Fruit fly (Drosophila melanogaster) whole organism, embryonic: Measurements from ENCODE around the gene mAChR-C.
A peak's percentile ranks its signal among the peaks of the same experiment; 100 is the strongest.

Experiments used
- Ada2b ChIP-seq: fragments of 200-800 bp; sonication (Bioruptor generic); IDR thresholded peaks from 2 replicates; pipeline ENCODE4 v1.3.6; 2022; ENCODE audit warnings: missing biosample characterization, missing genetic modification characterization
- CG10565 ChIP-seq: fragments of 200-800 bp; sonication (Bioruptor generic); optimal IDR thresholded peaks from 3 replicates; lab custom pipeline; 2016; ENCODE audit warnings: missing biosample characterization, mild to moderate bottlenecking, missing genetic modification characterization
- CG10979 ChIP-seq: fragments of 200-800 bp; sonication (Bioruptor generic); optimal IDR thresholded peaks from 2 replicates; lab custom pipeline; 2018; ENCODE audit warnings: missing biosample characterization, mild to moderate bottlenecking, missing genetic modification characterization, moderate library complexity
- CG11696 ChIP-seq: fragments of 200-800 bp; sonication (Bioruptor generic); IDR thresholded peaks from 2 replicates; pipeline ENCODE4 v1.3.6; 2022; ENCODE audit warnings: missing biosample characterization, missing genetic modification characterization
- CG12659 ChIP-seq: fragments of 200-800 bp; sonication (Bioruptor generic); optimal IDR thresholded peaks from 3 replicates; lab custom pipeline; 2017; ENCODE audit warnings: mild to moderate bottlenecking, missing biosample characterization, missing genetic modification reagents, missing genetic modification characterization
- CG12744 ChIP-seq: fragments of 200-800 bp; sonication (Bioruptor generic); optimal IDR thresholded peaks from 2 replicates; lab custom pipeline; 2016; ENCODE audit warnings: missing biosample characterization, missing genetic modification characterization
- CG12769 ChIP-seq: fragments of 200-800 bp; sonication (Bioruptor generic); optimal IDR thresholded peaks from 2 replicates; lab custom pipeline; 2019; ENCODE audit warnings: missing biosample characterization, mild to moderate bottlenecking, missing genetic modification characterization, moderate library complexity
- CG13123 ChIP-seq: fragments of 200-800 bp; sonication (Bioruptor generic); optimal IDR thresholded peaks from 2 replicates; lab custom pipeline; 2016; ENCODE audit warnings: missing biosample characterization, missing genetic modification characterization
- CG13775 ChIP-seq: fragments of 200-800 bp; sonication (Bioruptor generic); optimal IDR thresholded peaks from 3 replicates; lab custom pipeline; 2017; ENCODE audit warnings: missing biosample characterization, mild to moderate bottlenecking, missing genetic modification characterization
- CG15011 ChIP-seq: fragments of 200-800 bp; sonication (Bioruptor generic); optimal IDR thresholded peaks from 3 replicates; lab custom pipeline; 2018; ENCODE audit warnings: missing biosample characterization, mild to moderate bottlenecking, missing genetic modification characterization
- CG1529 ChIP-seq: fragments of 200-800 bp; sonication (Bioruptor generic); optimal IDR thresholded peaks from 3 replicates; lab custom pipeline; 2018; ENCODE audit warnings: missing biosample characterization, missing genetic modification characterization
- CG15696 ChIP-seq: fragments of 200-800 bp; sonication (Bioruptor generic); optimal IDR thresholded peaks from 2 replicates; lab custom pipeline; 2019; ENCODE audit warnings: missing biosample characterization, mild to moderate bottlenecking, missing genetic modification characterization, moderate library complexity
- CG1603 ChIP-seq: fragments of 200-800 bp; sonication (Bioruptor generic); optimal IDR thresholded peaks from 2 replicates; lab custom pipeline; 2019; ENCODE audit warnings: missing biosample characterization, mild to moderate bottlenecking, missing genetic modification characterization, moderate library complexity
- CG16815 ChIP-seq: fragments of 200-800 bp; sonication (Bioruptor generic); optimal IDR thresholded peaks from 3 replicates; lab custom pipeline; 2017; ENCODE audit warnings: missing biosample characterization, mild to moderate bottlenecking, missing genetic modification characterization
- CG17829 ChIP-seq: fragments of 200-800 bp; optimal IDR thresholded peaks from 2 replicates; lab custom pipeline; 2019; ENCODE audit warnings: missing biosample characterization, mild to moderate bottlenecking, missing genetic modification characterization, moderate library complexity
- CG1832 ChIP-seq: fragments of 200-800 bp; sonication (Bioruptor generic); optimal IDR thresholded peaks from 2 replicates; lab custom pipeline; 2017; ENCODE audit warnings: missing biosample characterization, mild to moderate bottlenecking, missing genetic modification characterization, inconsistent platforms
- CG18476 ChIP-seq: fragments of 200-800 bp; sonication (Bioruptor generic); optimal IDR thresholded peaks from 2 replicates; lab custom pipeline; 2016; ENCODE audit warnings: missing biosample characterization, mild to moderate bottlenecking, missing genetic modification characterization
- CG2202 ChIP-seq: fragments of 200-800 bp; sonication (Bioruptor generic); optimal IDR thresholded peaks from 2 replicates; lab custom pipeline; 2018; ENCODE audit warnings: missing biosample characterization, mild to moderate bottlenecking, missing genetic modification characterization
- CG30403 ChIP-seq: fragments of 200-800 bp; sonication (Bioruptor generic); optimal IDR thresholded peaks from 3 replicates; lab custom pipeline; 2016; ENCODE audit warnings: missing biosample characterization, missing genetic modification characterization
- CG31365 ChIP-seq: fragments of 200-800 bp; sonication (Bioruptor generic); optimal IDR thresholded peaks from 2 replicates; lab custom pipeline; 2018; ENCODE audit warnings: missing biosample characterization, mild to moderate bottlenecking, missing genetic modification characterization
- CG6689 ChIP-seq: fragments of 200-800 bp; sonication (Bioruptor generic); IDR thresholded peaks from 2 replicates; pipeline ENCODE4 v1.3.6; 2022; ENCODE audit warnings: missing biosample characterization, missing genetic modification characterization
- CG6813 ChIP-seq: fragments of 200-800 bp; sonication (Bioruptor generic); optimal IDR thresholded peaks from 2 replicates; lab custom pipeline; 2017; ENCODE audit warnings: missing biosample characterization, missing genetic modification characterization, mild to moderate bottlenecking, moderate library complexity, missing genetic modification reagents
- CG8388 ChIP-seq: fragments of 200-800 bp; sonication (Bioruptor generic); optimal IDR thresholded peaks from 2 replicates; lab custom pipeline; 2019; ENCODE audit warnings: missing biosample characterization, mild to moderate bottlenecking, missing genetic modification characterization, moderate library complexity
- Dad ChIP-seq: fragments of 200-800 bp; sonication (Bioruptor generic); optimal IDR thresholded peaks from 3 replicates; lab custom pipeline; 2016; ENCODE audit warnings: missing biosample characterization, missing genetic modification characterization
- Dip3 ChIP-seq: fragments of 200-800 bp; sonication (Bioruptor generic); optimal IDR thresholded peaks from 3 replicates; lab custom pipeline; 2016; ENCODE audit warnings: missing biosample characterization, missing genetic modification characterization
- Ets97D ChIP-seq: fragments of 200-800 bp; sonication (Bioruptor generic); optimal IDR thresholded peaks from 3 replicates; lab custom pipeline; 2016; ENCODE audit warnings: missing biosample characterization, missing genetic modification characterization
- HmgZ ChIP-seq: fragments of 200-800 bp; sonication (Bioruptor generic); optimal IDR thresholded peaks from 2 replicates; lab custom pipeline; 2018; ENCODE audit warnings: missing biosample characterization, mild to moderate bottlenecking, missing genetic modification characterization
- MBD-R2 ChIP-seq: fragments of 200-800 bp; sonication (Bioruptor generic); IDR thresholded peaks from 2 replicates; pipeline ENCODE4 v1.3.6; 2022; ENCODE audit warnings: missing biosample characterization, missing genetic modification characterization
- NfI ChIP-seq: fragments of 200-800 bp; sonication (Bioruptor generic); optimal IDR thresholded peaks from 3 replicates; lab custom pipeline; 2018; ENCODE audit warnings: missing biosample characterization, mild to moderate bottlenecking, missing genetic modification characterization, moderate library complexity
- PHDP ChIP-seq: fragments of 200-800 bp; sonication (Bioruptor generic); optimal IDR thresholded peaks from 3 replicates; lab custom pipeline; 2018; ENCODE audit warnings: missing biosample characterization, mild to moderate bottlenecking, missing genetic modification characterization, moderate library complexity
- Taf1 ChIP-seq: fragments of 200-800 bp; sonication (Bioruptor generic); IDR thresholded peaks from 2 replicates; pipeline ENCODE4 v1.3.6; 2022; ENCODE audit warnings: missing biosample characterization, missing genetic modification characterization
- amos ChIP-seq: fragments of 200-800 bp; sonication (Bioruptor generic); IDR thresholded peaks from 2 replicates; pipeline ENCODE4 v1.3.6; 2022; ENCODE audit warnings: missing biosample characterization, missing genetic modification characterization; ENCODE audit not compliant: partially characterized antibody
- ara ChIP-seq: fragments of 200-800 bp; sonication (Bioruptor generic); IDR thresholded peaks from 2 replicates; pipeline ENCODE4 v1.3.6; 2022; ENCODE audit warnings: missing biosample characterization, missing genetic modification characterization
- br ChIP-seq: fragments of >200 bp; optimal IDR thresholded peaks from 2 replicates; lab custom pipeline; 2017
- btn ChIP-seq: fragments of 200-800 bp; sonication (Bioruptor generic); optimal IDR thresholded peaks from 2 replicates; lab custom pipeline; 2016; ENCODE audit warnings: missing biosample characterization, missing genetic modification characterization
- chinmo ChIP-seq: fragments of 200-800 bp; sonication (Bioruptor generic); IDR thresholded peaks from 4 replicates; pipeline ENCODE4 v1.3.6; 2022; ENCODE audit warnings: missing biosample characterization, missing genetic modification characterization; ENCODE audit not compliant: partially characterized antibody
- crc ChIP-seq: fragments of 200-800 bp; sonication (Bioruptor generic); optimal IDR thresholded peaks from 2 replicates; lab custom pipeline; 2016; ENCODE audit warnings: missing biosample characterization, missing genetic modification characterization
- cwo ChIP-seq: fragments of 200-800 bp; sonication (Bioruptor generic); optimal IDR thresholded peaks from 3 replicates; lab custom pipeline; 2017; ENCODE audit warnings: missing biosample characterization, missing genetic modification characterization, mild to moderate bottlenecking, moderate library complexity, missing genetic modification reagents
- eve ChIP-seq, 2 experiments: fragments of >200 bp; optimal IDR thresholded peaks; 2 replicates each; lab custom pipeline; 2017; ENCODE audit warnings: missing biosample characterization in 2 of 2, missing genetic modification characterization in 2 of 2
- ftz-f1 ChIP-seq: fragments of 200-800 bp; sonication (Bioruptor generic); optimal IDR thresholded peaks from 2 replicates; lab custom pipeline; 2016; ENCODE audit warnings: missing biosample characterization, missing genetic modification characterization
- gcm2 ChIP-seq: fragments of 200-800 bp; sonication (Bioruptor generic); optimal IDR thresholded peaks from 2 replicates; lab custom pipeline; 2016; ENCODE audit warnings: missing biosample characterization, missing genetic modification characterization
- jigr1 ChIP-seq: fragments of 200-800 bp; sonication (Bioruptor generic); IDR thresholded peaks from 3 replicates; pipeline ENCODE4 v1.3.6; 2022; ENCODE audit warnings: missing biosample characterization, missing genetic modification characterization
- lola ChIP-seq, 3 experiments: fragments of >200 bp in 2 of 3; fragments of 200-800 bp in 1 of 3; sonication (Bioruptor generic) in 1 of 3; optimal IDR thresholded peaks; 2 replicates each; lab custom pipeline; 2017 to 2019; ENCODE audit warnings: missing biosample characterization in 3 of 3, missing genetic modification characterization in 3 of 3, mild to moderate bottlenecking in 1 of 3, moderate library complexity in 1 of 3
- pan ChIP-seq, 4 experiments: fragments of >200 bp in 3 of 4; fragments of 200-800 bp in 1 of 4; sonication (Bioruptor generic) in 1 of 4; optimal IDR thresholded peaks in 3 of 4; IDR thresholded peaks in 1 of 4; 2 replicates each; pipeline versions ENCODE4 v1.3.6 to Lab custom; 2017 to 2022; ENCODE audit warnings: missing biosample characterization in 2 of 4, missing genetic modification characterization in 2 of 4, mixed read lengths in 1 of 4
- phol ChIP-seq: fragments of 200-800 bp; sonication (Bioruptor generic); optimal IDR thresholded peaks from 3 replicates; lab custom pipeline; 2018; ENCODE audit warnings: missing biosample characterization, mild to moderate bottlenecking, missing genetic modification characterization, moderate library complexity
- rib ChIP-seq: fragments of 200-800 bp; sonication (Bioruptor generic); IDR thresholded peaks from 2 replicates; pipeline ENCODE4 v1.3.6; 2022; ENCODE audit warnings: missing biosample characterization, missing genetic modification characterization
- schlank ChIP-seq: fragments of 200-800 bp; sonication (Bioruptor generic); optimal IDR thresholded peaks from 2 replicates; lab custom pipeline; 2018; ENCODE audit warnings: missing biosample characterization, mild to moderate bottlenecking, missing genetic modification characterization
- tap ChIP-seq: fragments of 200-800 bp; optimal IDR thresholded peaks from 3 replicates; lab custom pipeline; 2019; ENCODE audit warnings: missing biosample characterization, mild to moderate bottlenecking, missing genetic modification characterization, moderate library complexity
- vvl ChIP-seq: fragments of 200-800 bp; sonication (Bioruptor generic); IDR thresholded peaks from 2 replicates; pipeline ENCODE4 v1.3.6; 2022; ENCODE audit warnings: missing biosample characterization, missing genetic modification characterization

The mAChR-C gene

dm6 chrX:6856332-6856995, 24.0 kb upstream of the mAChR-C start (continued):
- TF ChIP-seq cwo (peak; percentile 41), CG30403 (GFP tag; lab: Kevin White, UChicago) (peak; percentile 64), CG31365 (tag; lab: Kevin White, UChicago) (no peak), MBD-R2 (GFP tag; lab: Robert Waterston, UW) (peak; percentile 41; the same call in 1 of the 2 replicates), Taf1 (peak; percentile 61), ara (GFP tag; lab: Robert Waterston, UW) (peak; percentile 61; the same call in 1 of the 2 replicates), CG12769 (tag; lab: Kevin White, UChicago) (peak; percentile 46), lola (GFP tag; optimal IDR thresholded peaks at IDR 0.05; lab: Kevin White, UChicago) (peak in 2 of 3 experiments; percentile 1 to 16), HmgZ (tag; lab: Kevin White, UChicago) (peak; percentile 45), CG12659 (GFP tag; lab: Kevin White, UChicago) (peak; percentile 63), CG1603 (no peak), CG6813 (GFP tag; lab: Kevin White, UChicago) (peak; percentile 76), Dad (GFP tag; lab: Kevin White, UChicago) (no peak), pan (optimal IDR thresholded peaks at IDR 0.05; lab: Kevin White, UChicago) (no peak), pan (GFP tag; optimal IDR thresholded peaks at IDR 0.05 in 1 of 2, IDR thresholded peaks at IDR 0.05 in 1 of 2) (peak in 1 of 2 experiments; percentile 82), CG12744 (GFP tag; lab: Kevin White, UChicago) (no peak), Ada2b (GFP tag; lab: Robert Waterston, UW) (peak; percentile 75), CG13775 (peak; percentile 51), CG8388 (peak; percentile 63), CG15696 (no peak), CG6689 (peak; percentile 71), Ets97D (GFP tag; lab: Kevin White, UChicago) (no peak), tap (peak; percentile 70), rib (GFP tag; lab: Robert Waterston, UW) (0 out of 2 replicates have a peak, but pooled peaks have one; percentile 17), Dip3 (GFP tag; lab: Kevin White, UChicago) (no peak), CG10565 (no peak), NfI (GFP tag; lab: Kevin White, UChicago) (peak; percentile 71), amos (GFP tag; lab: Robert Waterston, UW) (no peak), crc (GFP tag; lab: Kevin White, UChicago) (no peak), CG13123 (GFP tag; lab: Kevin White, UChicago) (no peak), phol (peak; percentile 77), CG16815 (GFP tag; lab: Kevin White, UChicago) (peak; percentile 15), CG1529 (GFP tag; lab: Kevin White, UChicago) (peak; percentile 33), btn (GFP tag; lab: Kevin White, UChicago) (no peak), CG15011 (GFP tag; lab: Kevin White, UChicago) (peak; percentile 17), schlank (tag; lab: Kevin White, UChicago) (no peak), chinmo (GFP tag; lab: Robert Waterston, UW) (no peak), ftz-f1 (no peak), CG17829 (peak; percentile 58), CG10979 (tag; lab: Kevin White, UChicago) (peak; percentile 66), CG1832 (GFP tag; lab: Kevin White, UChicago) (no peak), CG11696 (GFP tag; lab: Robert Waterston, UW) (0 out of 2 replicates have a peak, but pooled peaks have one; percentile 44), CG2202 (no peak), vvl (GFP tag; lab: Robert Waterston, UW) (peak; percentile 89), CG18476 (peak; percentile 26), eve (GFP tag; optimal IDR thresholded peaks at IDR 0.05; lab: Kevin White, UChicago) (no peak), gcm2 (GFP tag; lab: Kevin White, UChicago) (no peak), br (no peak), PHDP (peak; percentile 72), jigr1 (no peak)
